Fruit fly (Drosophila melanogaster) whole organism, pupa: ENCODE results near the gene Pgant6.

Source experiments
- CG14655 ChIP-seq: fragments of 200-800 bp; sonication (Bioruptor generic); optimal IDR thresholded peaks from 3 replicates; lab custom pipeline; 2017; ENCODE audit warnings: mild to moderate bottlenecking, missing biosample characterization, missing genetic modification reagents, missing genetic modification characterization
- CG32121 ChIP-seq: fragments of 200-800 bp; sonication (Bioruptor generic); IDR thresholded peaks from 2 replicates; pipeline ENCODE4 v1.3.6; 2022; ENCODE audit warnings: missing biosample characterization, missing genetic modification characterization
- CG34367 ChIP-seq: fragments of 200-800 bp; sonication (Bioruptor generic); optimal IDR thresholded peaks from 2 replicates; lab custom pipeline; 2018; ENCODE audit warnings: missing biosample characterization, mild to moderate bottlenecking, missing genetic modification characterization
- CG8159 ChIP-seq: fragments of 200-800 bp; sonication (Bioruptor generic); optimal IDR thresholded peaks from 3 replicates; lab custom pipeline; 2018; ENCODE audit warnings: missing biosample characterization, mild to moderate bottlenecking, missing genetic modification characterization, moderate library complexity
- CG9948 ChIP-seq: fragments of 200-800 bp; sonication (Bioruptor generic); optimal IDR thresholded peaks from 2 replicates; lab custom pipeline; 2018; ENCODE audit warnings: missing biosample characterization, mild to moderate bottlenecking, missing genetic modification characterization, moderate library complexity
- Pif1A ChIP-seq: fragments of 200-800 bp; sonication (Bioruptor generic); optimal IDR thresholded peaks from 3 replicates; lab custom pipeline; 2016; ENCODE audit warnings: missing biosample characterization, missing genetic modification characterization
- Snoo ChIP-seq: fragments of 200-800 bp; sonication (Bioruptor generic); optimal IDR thresholded peaks from 3 replicates; lab custom pipeline; 2017; ENCODE audit warnings: missing biosample characterization, mild to moderate bottlenecking, missing genetic modification characterization, inconsistent platforms
- gl ChIP-seq: fragments of 200-800 bp; sonication (Bioruptor generic); optimal IDR thresholded peaks from 2 replicates; lab custom pipeline; 2018; ENCODE audit warnings: missing biosample characterization, mild to moderate bottlenecking, missing genetic modification characterization
- rn ChIP-seq: fragments of 200-800 bp; sonication (Bioruptor generic); IDR thresholded peaks from 2 replicates; pipeline ENCODE4 v1.3.6; 2022; ENCODE audit warnings: missing biosample characterization, missing genetic modification characterization

- TF ChIP-seq CG8159 (tag; lab: Kevin White, UChicago) (peak; percentile 8), CG34367 (tag; lab: Kevin White, UChicago) (no peak), CG32121 (peak; percentile 70), CG9948 (tag; lab: Kevin White, UChicago) (peak; percentile 18), rn (no peak), CG14655 (GFP tag; lab: Kevin White, UChicago) (peak; percentile 9), Snoo (tag; lab: Kevin White, UChicago) (no peak), Pif1A (GFP tag; lab: Kevin White, UChicago) (no peak), gl (tag; lab: Kevin White, UChicago) (no peak)
These were observed 47.5 kb upstream of the Pgant6 start for dm6 chr3L:2734363-2735160.
